Fruit fly (Drosophila melanogaster) whole organism, embryonic: ENCODE measurements around the gene Mondo.
A peak's percentile ranks its signal among the peaks of the same experiment; 100 is the strongest.

Source experiments
- Antp ChIP-seq: fragments of 200-800 bp; sonication (Bioruptor generic); optimal IDR thresholded peaks from 3 replicates; lab custom pipeline; 2016; ENCODE audit warnings: missing biosample characterization, missing genetic modification characterization
- Awh ChIP-seq: fragments of 200-800 bp; sonication (Bioruptor generic); IDR thresholded peaks from 2 replicates; pipeline ENCODE4, ENCODE4 v1.3.6; 2022; ENCODE audit warnings: missing biosample characterization, missing genetic modification characterization
- BEAF-32 ChIP-seq: fragments of 200-800 bp; sonication (Bioruptor generic); optimal IDR thresholded peaks from 3 replicates; lab custom pipeline; 2017; ENCODE audit warnings: missing biosample characterization, missing genetic modification characterization, mild to moderate bottlenecking, moderate library complexity, missing genetic modification reagents
- BtbVII ChIP-seq: fragments of 200-800 bp; sonication (Bioruptor generic); optimal IDR thresholded peaks from 3 replicates; lab custom pipeline; 2017; ENCODE audit warnings: missing biosample characterization, mild to moderate bottlenecking, missing genetic modification characterization
- CG10462 ChIP-seq: fragments of 200-800 bp; sonication (Bioruptor generic); optimal IDR thresholded peaks from 2 replicates; lab custom pipeline; 2016; ENCODE audit warnings: missing biosample characterization, missing genetic modification characterization
- CG10654 ChIP-seq: fragments of 200-800 bp; sonication (Bioruptor generic); optimal IDR thresholded peaks from 2 replicates; lab custom pipeline; 2016; ENCODE audit warnings: missing biosample characterization, missing genetic modification characterization
- CG12391 ChIP-seq: fragments of 200-800 bp; sonication (Bioruptor generic); optimal IDR thresholded peaks from 3 replicates; lab custom pipeline; 2018; ENCODE audit warnings: missing biosample characterization, mild to moderate bottlenecking, missing genetic modification characterization, moderate library complexity
- CG15696 ChIP-seq: fragments of 200-800 bp; sonication (Bioruptor generic); optimal IDR thresholded peaks from 2 replicates; lab custom pipeline; 2019; ENCODE audit warnings: missing biosample characterization, mild to moderate bottlenecking, missing genetic modification characterization, moderate library complexity
- CG1603 ChIP-seq: fragments of 200-800 bp; sonication (Bioruptor generic); optimal IDR thresholded peaks from 2 replicates; lab custom pipeline; 2019; ENCODE audit warnings: missing biosample characterization, mild to moderate bottlenecking, missing genetic modification characterization, moderate library complexity
- CG16779 ChIP-seq: fragments of 200-800 bp; sonication (Bioruptor generic); IDR thresholded peaks from 2 replicates; pipeline ENCODE4 v1.3.6; 2022; ENCODE audit warnings: missing biosample characterization, missing genetic modification characterization
- CG17612 ChIP-seq: fragments of 200-800 bp; sonication (Bioruptor generic); IDR thresholded peaks from 2 replicates; pipeline ENCODE4 v1.3.6; 2022; ENCODE audit warnings: missing biosample characterization, missing genetic modification characterization
- CG17829 ChIP-seq: fragments of 200-800 bp; optimal IDR thresholded peaks from 2 replicates; lab custom pipeline; 2019; ENCODE audit warnings: missing biosample characterization, mild to moderate bottlenecking, missing genetic modification characterization, moderate library complexity
- CG2678 ChIP-seq: fragments of 200-800 bp; sonication (Bioruptor generic); optimal IDR thresholded peaks from 3 replicates; lab custom pipeline; 2019; ENCODE audit warnings: missing biosample characterization, mild to moderate bottlenecking, missing genetic modification characterization, moderate library complexity
- CG3065 ChIP-seq: fragments of 200-800 bp; sonication (Bioruptor generic); optimal IDR thresholded peaks from 2 replicates; lab custom pipeline; 2016; ENCODE audit warnings: missing biosample characterization, missing genetic modification characterization
- CG33557 ChIP-seq: fragments of 200-800 bp; sonication (Bioruptor generic); optimal IDR thresholded peaks from 2 replicates; lab custom pipeline; 2019; ENCODE audit warnings: missing biosample characterization, mild to moderate bottlenecking, missing genetic modification characterization, moderate library complexity
- CG34422 ChIP-seq: fragments of 200-800 bp; sonication (Bioruptor generic); IDR thresholded peaks from 3 replicates; pipeline ENCODE4 v1.3.6; 2022; ENCODE audit warnings: missing biosample characterization, missing genetic modification characterization
- CG3838 ChIP-seq: fragments of 200-800 bp; sonication (Bioruptor generic); optimal IDR thresholded peaks from 3 replicates; lab custom pipeline; 2016; ENCODE audit warnings: missing biosample characterization, missing genetic modification characterization
- CG4730 ChIP-seq: fragments of 200-800 bp; sonication (Bioruptor generic); IDR thresholded peaks from 2 replicates; pipeline ENCODE4 v1.3.6; 2022; ENCODE audit warnings: missing biosample characterization, missing genetic modification characterization
- CG5180 ChIP-seq: fragments of 200-800 bp; sonication (Bioruptor generic); optimal IDR thresholded peaks from 3 replicates; lab custom pipeline; 2017; ENCODE audit warnings: missing biosample characterization, missing genetic modification characterization, mild to moderate bottlenecking, moderate library complexity, missing genetic modification reagents
- CG7556 ChIP-seq: fragments of 200-800 bp; sonication (Bioruptor generic); optimal IDR thresholded peaks from 2 replicates; lab custom pipeline; 2017; ENCODE audit warnings: missing biosample characterization, mild to moderate bottlenecking, missing genetic modification characterization
- CG8089 ChIP-seq: fragments of 200-800 bp; sonication (Bioruptor generic); optimal IDR thresholded peaks from 3 replicates; lab custom pipeline; 2016; ENCODE audit warnings: missing biosample characterization, missing genetic modification characterization
- CG8924 ChIP-seq: fragments of 200-800 bp; optimal IDR thresholded peaks from 3 replicates; lab custom pipeline; 2019; ENCODE audit warnings: missing biosample characterization, mild to moderate bottlenecking, missing genetic modification characterization, moderate library complexity
- CG9437 ChIP-seq: fragments of 200-800 bp; sonication (Bioruptor generic); optimal IDR thresholded peaks from 2 replicates; lab custom pipeline; 2018; ENCODE audit warnings: missing biosample characterization, mild to moderate bottlenecking, missing genetic modification characterization
- CG9797 ChIP-seq: fragments of 200-800 bp; sonication (Bioruptor generic); optimal IDR thresholded peaks from 3 replicates; lab custom pipeline; 2018; ENCODE audit warnings: missing biosample characterization, mild to moderate bottlenecking, missing genetic modification characterization
- D19B ChIP-seq: fragments of 200-800 bp; sonication (Bioruptor generic); optimal IDR thresholded peaks from 2 replicates; lab custom pipeline; 2017; ENCODE audit warnings: missing biosample characterization, mild to moderate bottlenecking, missing genetic modification characterization
- Dek ChIP-seq: fragments of 200-800 bp; sonication (Bioruptor generic); optimal IDR thresholded peaks from 3 replicates; lab custom pipeline; 2019; ENCODE audit warnings: missing biosample characterization, mild to moderate bottlenecking, missing genetic modification characterization, moderate library complexity
- Dll ChIP-seq: fragments of 200-800 bp; sonication (Bioruptor generic); IDR thresholded peaks from 4 replicates; pipeline ENCODE4 v1.3.6; 2022; ENCODE audit warnings: missing biosample characterization, missing genetic modification characterization; ENCODE audit not compliant: partially characterized antibody
- Gsc ChIP-seq: fragments of 200-800 bp; sonication (Bioruptor generic); IDR thresholded peaks from 2 replicates; pipeline ENCODE4 v1.3.6; 2022; ENCODE audit warnings: missing biosample characterization, missing genetic modification characterization
- HLHmδ ChIP-seq: fragments of 200-800 bp; sonication (Bioruptor generic); optimal IDR thresholded peaks from 2 replicates; lab custom pipeline; 2018; ENCODE audit warnings: missing biosample characterization, mild to moderate bottlenecking, missing genetic modification characterization, moderate library complexity
- Lim3 ChIP-seq: fragments of 200-800 bp; sonication (Bioruptor generic); IDR thresholded peaks from 2 replicates; pipeline ENCODE4 v1.3.6; 2022; ENCODE audit warnings: missing biosample characterization, missing genetic modification characterization
- Nf-YC ChIP-seq: fragments of 200-800 bp; optimal IDR thresholded peaks from 3 replicates; lab custom pipeline; 2019; ENCODE audit warnings: missing biosample characterization, mild to moderate bottlenecking, missing genetic modification characterization, moderate library complexity
- Oli ChIP-seq: fragments of 200-800 bp; sonication (Bioruptor generic); optimal IDR thresholded peaks from 2 replicates; lab custom pipeline; 2018; ENCODE audit warnings: missing biosample characterization, mild to moderate bottlenecking, missing genetic modification characterization, moderate library complexity
- Spps ChIP-seq: fragments of 200-800 bp; sonication (Bioruptor generic); optimal IDR thresholded peaks from 2 replicates; lab custom pipeline; 2018; ENCODE audit warnings: missing biosample characterization, mild to moderate bottlenecking, missing genetic modification characterization
- ap ChIP-seq: fragments of 200-800 bp; sonication (Bioruptor generic); IDR thresholded peaks from 2 replicates; pipeline ENCODE4 v1.3.6; 2022; ENCODE audit warnings: missing biosample characterization, missing genetic modification characterization
- bcd ChIP-seq: fragments of 200-800 bp; sonication (Bioruptor generic); optimal IDR thresholded peaks from 2 replicates; lab custom pipeline; 2017; ENCODE audit warnings: missing biosample characterization, mild to moderate bottlenecking, missing genetic modification characterization
- cas ChIP-seq: fragments of 200-800 bp; sonication (Bioruptor generic); IDR thresholded peaks from 2 replicates; pipeline ENCODE4 v1.3.6; 2022; ENCODE audit warnings: missing biosample characterization, missing genetic modification characterization
- crc ChIP-seq: fragments of 200-800 bp; sonication (Bioruptor generic); optimal IDR thresholded peaks from 2 replicates; lab custom pipeline; 2016; ENCODE audit warnings: missing biosample characterization, missing genetic modification characterization
- exex ChIP-seq: fragments of 200-800 bp; sonication (Bioruptor generic); optimal IDR thresholded peaks from 4 replicates; lab custom pipeline; 2018; ENCODE audit warnings: missing biosample characterization, mild to moderate bottlenecking, missing genetic modification characterization, moderate library complexity
- grn ChIP-seq: fragments of 200-800 bp; sonication (Bioruptor generic); optimal IDR thresholded peaks from 3 replicates; lab custom pipeline; 2017; ENCODE audit warnings: missing biosample characterization, missing genetic modification characterization
- hth ChIP-seq: fragments of >200 bp; optimal IDR thresholded peaks from 2 replicates; lab custom pipeline; 2017; ENCODE audit warnings: inconsistent platforms
- jigr1 ChIP-seq: fragments of 200-800 bp; sonication (Bioruptor generic); IDR thresholded peaks from 3 replicates; pipeline ENCODE4 v1.3.6; 2022; ENCODE audit warnings: missing biosample characterization, missing genetic modification characterization
- klu ChIP-seq: fragments of 200-800 bp; sonication (Bioruptor generic); IDR thresholded peaks from 2 replicates; pipeline ENCODE4 v1.3.6; 2022; ENCODE audit warnings: missing biosample characterization, missing genetic modification characterization
- lmd ChIP-seq: fragments of 200-800 bp; sonication (Bioruptor generic); IDR thresholded peaks from 2 replicates; pipeline ENCODE4 v1.3.6; 2022; ENCODE audit warnings: missing biosample characterization, missing genetic modification characterization
- pb ChIP-seq: fragments of 200-800 bp; sonication (Bioruptor generic); optimal IDR thresholded peaks from 3 replicates; lab custom pipeline; 2016; ENCODE audit warnings: missing biosample characterization, missing genetic modification characterization
- pita ChIP-seq: fragments of 200-800 bp; sonication (Bioruptor generic); optimal IDR thresholded peaks from 2 replicates; lab custom pipeline; 2017; ENCODE audit warnings: missing biosample characterization, mild to moderate bottlenecking, missing genetic modification characterization
- scrt ChIP-seq: fragments of 200-800 bp; sonication (Bioruptor generic); optimal IDR thresholded peaks from 2 replicates; lab custom pipeline; 2018; ENCODE audit warnings: missing biosample characterization, mild to moderate bottlenecking, missing genetic modification characterization, moderate library complexity
- sd ChIP-seq: fragments of 200-800 bp; sonication (Bioruptor generic); optimal IDR thresholded peaks from 3 replicates; lab custom pipeline; 2018; ENCODE audit warnings: missing biosample characterization, mild to moderate bottlenecking, missing genetic modification characterization, moderate library complexity
- slbo ChIP-seq: fragments of 200-800 bp; sonication (Bioruptor generic); IDR thresholded peaks from 2 replicates; pipeline ENCODE4 v1.3.6; 2022; ENCODE audit warnings: missing biosample characterization, missing genetic modification characterization
- sr ChIP-seq: fragments of 200-800 bp; sonication (Bioruptor generic); IDR thresholded peaks from 3 replicates; pipeline ENCODE4 v1.3.6; 2022; ENCODE audit warnings: missing biosample characterization, missing genetic modification characterization
- trh ChIP-seq: fragments of 200-800 bp; sonication (Bioruptor generic); optimal IDR thresholded peaks from 2 replicates; lab custom pipeline; 2016; ENCODE audit warnings: missing biosample characterization, missing genetic modification characterization
- usp ChIP-seq: fragments of >200 bp; optimal IDR thresholded peaks from 2 replicates; lab custom pipeline; 2017; ENCODE audit warnings: missing biosample characterization, missing genetic modification characterization

Mondo gene

dm6 chr2L:21310427-21311199 is 763 bp upstream of the Mondo start, which contains the start of gene crc (continued):
- no peak for TF ChIP-seq Oli (tag; lab: Kevin White, UChicago)
- TF ChIP-seq pb (GFP tag; lab: Kevin White, UChicago), result no peak
- no peak for TF ChIP-seq CG10462 (GFP tag; lab: Kevin White, UChicago)
- TF ChIP-seq CG12391 (tag; lab: Kevin White, UChicago), result peak; percentile 42
- peak; percentile 30 for TF ChIP-seq CG9797 (GFP tag; lab: Kevin White, UChicago)
- peak; percentile 12 for TF ChIP-seq sd
- TF ChIP-seq Dek (tag; lab: Kevin White, UChicago), result no peak
- TF ChIP-seq ap (GFP tag; lab: Robert Waterston, UW), result no peak
- TF ChIP-seq hth (lab: Kevin White, UChicago), result no peak
- TF ChIP-seq crc, result no peak
- no peak; the same call in 2 of the 3 replicates for TF ChIP-seq CG34422 (GFP tag; lab: Robert Waterston, UW)
- TF ChIP-seq Dll, result peak; percentile 62; the same call in 3 of the 4 replicates
- no peak for TF ChIP-seq D19B
- peak; percentile 22 for TF ChIP-seq CG8924 (tag; lab: Kevin White, UChicago)
- peak; percentile 3 for TF ChIP-seq CG17829
- peak; percentile 10 for TF ChIP-seq Nf-YC (tag; lab: Kevin White, UChicago)
- peak; percentile 71 for TF ChIP-seq BEAF-32
- no peak for TF ChIP-seq Lim3
- peak; percentile 16 for TF ChIP-seq CG7556 (GFP tag; lab: Kevin White, UChicago)
- peak; percentile 16 for TF ChIP-seq CG15696
- TF ChIP-seq CG3838, result no peak
- TF ChIP-seq pita (GFP tag; lab: Kevin White, UChicago), result no peak
- no peak for TF ChIP-seq slbo (GFP tag; lab: Robert Waterston, UW)
- no peak for TF ChIP-seq CG3065 (GFP tag; lab: Kevin White, UChicago)
- TF ChIP-seq lmd (GFP tag; lab: Robert Waterston, UW), result no peak
- peak; percentile 7 for TF ChIP-seq scrt (GFP tag; lab: Kevin White, UChicago)
- no peak for TF ChIP-seq CG16779 (GFP tag; lab: Robert Waterston, UW)
- peak; percentile 11 for TF ChIP-seq CG10654 (GFP tag; lab: Kevin White, UChicago)
- TF ChIP-seq bcd (GFP tag; lab: Kevin White, UChicago), result no peak
- TF ChIP-seq Awh (GFP tag; lab: Robert Waterston, UW), result no peak
- peak; percentile 79 for TF ChIP-seq CG1603 (tag; lab: Kevin White, UChicago)
- no peak for TF ChIP-seq CG9437 (GFP tag; lab: Kevin White, UChicago)
- TF ChIP-seq Gsc (GFP tag; lab: Robert Waterston, UW), result no peak
- TF ChIP-seq BtbVII, result no peak
- TF ChIP-seq Antp (GFP tag; lab: Kevin White, UChicago), result no peak
- no peak for TF ChIP-seq CG5180 (GFP tag; lab: Kevin White, UChicago)
- TF ChIP-seq HLHmδ (GFP tag; lab: Kevin White, UChicago), result no peak
- TF ChIP-seq CG17612 (GFP tag; lab: Robert Waterston, UW), result no peak
- no peak for TF ChIP-seq CG8089 (GFP tag; lab: Kevin White, UChicago)
- no peak for TF ChIP-seq grn (GFP tag; lab: Kevin White, UChicago)
- no peak for TF ChIP-seq sr (GFP tag; lab: Robert Waterston, UW)
- no peak for TF ChIP-seq CG33557 (GFP tag; lab: Kevin White, UChicago)
- no peak for TF ChIP-seq usp (GFP tag; lab: Kevin White, UChicago)
- TF ChIP-seq CG2678, result peak; percentile 53
- no peak for TF ChIP-seq Spps (tag; lab: Kevin White, UChicago)
- TF ChIP-seq jigr1 (GFP tag; lab: Robert Waterston, UW), result no peak
- no peak for TF ChIP-seq CG4730 (GFP tag; lab: Robert Waterston, UW)
- TF ChIP-seq cas, result no peak
- TF ChIP-seq trh, result no peak
- no peak for TF ChIP-seq klu (GFP tag; lab: Robert Waterston, UW)
- TF ChIP-seq exex (tag; lab: Kevin White, UChicago), result peak; percentile 57
